Worm (Caenorhabditis elegans) whole organism, L2 larva: Measurements from ENCODE around the gene F40E10.5.

ENCODE experiments used
- fos-1 ChIP-seq: fragments of 150-350 bp; optimal IDR thresholded peaks from 2 replicates; lab custom pipeline; 2014; ENCODE audit warnings: missing biosample characterization, missing genetic modification characterization
- lin-11 ChIP-seq: fragments of 150-350 bp; sonication (generic microtip); optimal IDR thresholded peaks from 2 replicates; lab custom pipeline; 2014; ENCODE audit warnings: missing biosample characterization, missing genetic modification characterization, inconsistent platforms, mixed read lengths
- lin-39 ChIP-seq: fragments of 150-350 bp; optimal IDR thresholded peaks from 2 replicates; lab custom pipeline; 2014; ENCODE audit warnings: missing biosample characterization, missing genetic modification reagents, missing genetic modification characterization
- mab-5 ChIP-seq: fragments of 150-350 bp; optimal IDR thresholded peaks from 2 replicates; lab custom pipeline; 2014; ENCODE audit warnings: missing biosample characterization, missing genetic modification characterization
- mbf-1 ChIP-seq: sonication (generic microtip); optimal IDR thresholded peaks from 2 replicates; lab custom pipeline; 2017; ENCODE audit warnings: missing biosample characterization, missing genetic modification characterization
- mdl-1 ChIP-seq, 2 experiments: fragments of 150-350 bp in 1 of 2; sonication (generic microtip) in 1 of 2; optimal IDR thresholded peaks; 2 replicates each; lab custom pipeline; 2017; ENCODE audit warnings: missing biosample characterization in 2 of 2, missing genetic modification characterization in 2 of 2
- nhr-11 ChIP-seq: fragments of 150-350 bp; optimal IDR thresholded peaks from 2 replicates; lab custom pipeline; 2014; ENCODE audit warnings: missing biosample characterization, missing genetic modification characterization
- nhr-129 ChIP-seq: fragments of 150-350 bp; optimal IDR thresholded peaks from 2 replicates; lab custom pipeline; 2014; ENCODE audit warnings: missing biosample characterization, missing genetic modification characterization
- unc-39 ChIP-seq: fragments of 150-350 bp; optimal IDR thresholded peaks from 2 replicates; lab custom pipeline; 2014; ENCODE audit warnings: missing biosample characterization, missing genetic modification characterization
- unc-55 ChIP-seq: fragments of 150-350 bp; sonication (generic microtip); optimal IDR thresholded peaks from 3 replicates; lab custom pipeline; 2014; ENCODE audit warnings: missing biosample characterization, missing genetic modification reagents, missing genetic modification characterization

ce11 chrX:14674028-14674427 lies 27.6 kb upstream of the F40E10.5 start, which contains the start of gene slt-1:
- TF ChIP-seq nhr-129 (tag; lab: Kevin White, UChicago) (peak; percentile 17), lin-39 (no peak), mab-5 (no peak), nhr-11 (no peak), unc-39 (no peak), mbf-1 (no peak), mdl-1 (tag; optimal IDR thresholded peaks at IDR 0.05; lab: Kevin White, UChicago) (no peak), fos-1 (no peak), unc-55 (GFP tag; lab: Kevin White, UChicago) (no peak), lin-11 (no peak)
